Worm (Caenorhabditis elegans) whole organism, L1 larva: ENCODE measurements around the gene F36H5.10.

Experiments
- C04F5.9 ChIP-seq: sonication (generic microtip); optimal IDR thresholded peaks from 2 replicates; lab custom pipeline; 2016; ENCODE audit warnings: missing genetic modification characterization, missing compliant biosample characterization
- C16A3.4 ChIP-seq: fragments of 150-350 bp; optimal IDR thresholded peaks from 2 replicates; lab custom pipeline; 2014; ENCODE audit warnings: missing biosample characterization, missing genetic modification characterization
- Y116A8C.19 ChIP-seq: sonication (generic microtip); optimal IDR thresholded peaks from 2 replicates; lab custom pipeline; 2016; ENCODE audit warnings: missing compliant biosample characterization, missing genetic modification characterization, borderline replicate concordance
- aha-1 ChIP-seq: fragments of 150-350 bp; optimal IDR thresholded peaks from 2 replicates; lab custom pipeline; 2014; ENCODE audit warnings: missing biosample characterization, missing genetic modification characterization
- ceh-82 ChIP-seq, 3 experiments: fragments of 150-350 bp in 1 of 3; sonication (generic microtip) in 2 of 3; optimal IDR thresholded peaks; 2 replicates each; lab custom pipeline; 2014 to 2017; ENCODE audit warnings: missing biosample characterization in 3 of 3, missing genetic modification characterization in 3 of 3
- dpl-1 ChIP-seq, 3 experiments: fragments of 150-350 bp in 2 of 3; sonication (generic microtip) in 1 of 3; optimal IDR thresholded peaks; 2 replicates each; lab custom pipeline; 2014 to 2017; ENCODE audit warnings: missing biosample characterization in 3 of 3, missing genetic modification characterization in 3 of 3, missing genetic modification reagents in 3 of 3
- efl-1 ChIP-seq, 4 experiments: fragments of 150-350 bp; optimal IDR thresholded peaks in 3 of 4; peaks in 1 of 4; 1 replicate in 1 of 4; 2 replicates in 3 of 4; lab custom pipeline; 2014; ENCODE audit warnings: missing biosample characterization in 2 of 4, missing genetic modification characterization in 2 of 4, missing genetic modification reagents in 2 of 4
- efl-3 ChIP-seq: fragments of 200-800 bp; sonication (Bioruptor generic); optimal IDR thresholded peaks from 2 replicates; lab custom pipeline; 2018; ENCODE audit warnings: mild to moderate bottlenecking, missing genetic modification characterization, missing compliant biosample characterization
- egl-13 ChIP-seq: sonication (generic microtip); optimal IDR thresholded peaks from 2 replicates; lab custom pipeline; 2016; ENCODE audit warnings: missing genotype, missing genetic modification reagents, missing genetic modification characterization, missing compliant biosample characterization
- egl-27 ChIP-seq, 2 experiments: fragments of 150-350 bp in 1 of 2; sonication (generic microtip); optimal IDR thresholded peaks; 3 replicates each; lab custom pipeline; 2017 to 2018; ENCODE audit warnings: missing biosample characterization in 2 of 2, missing genetic modification characterization in 2 of 2, missing genetic modification reagents in 2 of 2
- fkh-10 ChIP-seq: sonication (generic microtip); optimal IDR thresholded peaks from 2 replicates; lab custom pipeline; 2017; ENCODE audit warnings: missing biosample characterization, missing genetic modification reagents, missing genetic modification characterization
- fos-1 ChIP-seq: fragments of 150-350 bp; optimal IDR thresholded peaks from 2 replicates; lab custom pipeline; 2014; ENCODE audit warnings: missing biosample characterization, missing genetic modification characterization
- grh-1 ChIP-seq: fragments of 200-800 bp; sonication (Bioruptor generic); IDR thresholded peaks from 2 replicates; pipeline ENCODE4 v1.3.6; 2022; ENCODE audit warnings: missing genetic modification reagents, missing genetic modification characterization, missing compliant biosample characterization
- hlh-17 ChIP-seq: fragments of 200-800 bp; sonication (Bioruptor generic); optimal IDR thresholded peaks from 2 replicates; lab custom pipeline; 2018; ENCODE audit warnings: missing genetic modification characterization, mild to moderate bottlenecking, missing compliant biosample characterization, moderate library complexity, borderline replicate concordance
- hpl-2 ChIP-seq: fragments of 150-350 bp; optimal IDR thresholded peaks from 2 replicates; lab custom pipeline; 2014; ENCODE audit warnings: missing biosample characterization, missing genetic modification reagents, missing genetic modification characterization
- lin-14 ChIP-seq: fragments of 200-800 bp; sonication (Bioruptor generic); optimal IDR thresholded peaks from 2 replicates; lab custom pipeline; 2018; ENCODE audit warnings: mild to moderate bottlenecking, missing genetic modification characterization, moderate library complexity, missing compliant biosample characterization
- lin-35 ChIP-seq, 2 experiments: fragments of 150-350 bp; optimal IDR thresholded peaks; 2 replicates each; lab custom pipeline; 2014; ENCODE audit warnings: missing biosample characterization in 2 of 2, missing genetic modification characterization in 2 of 2, missing genetic modification reagents in 2 of 2
- mdl-1 ChIP-seq, 2 experiments: fragments of 150-350 bp; optimal IDR thresholded peaks; 2 replicates each; lab custom pipeline; 2014 to 2017; ENCODE audit warnings: missing biosample characterization in 2 of 2, missing genetic modification characterization in 2 of 2, inconsistent platforms in 1 of 2
- nhr-20 ChIP-seq: sonication (generic microtip); optimal IDR thresholded peaks from 2 replicates; lab custom pipeline; 2016; ENCODE audit warnings: mild to moderate bottlenecking, missing genetic modification characterization, missing compliant biosample characterization
- nhr-84 ChIP-seq: sonication (generic microtip); optimal IDR thresholded peaks from 2 replicates; lab custom pipeline; 2017; ENCODE audit warnings: missing biosample characterization, missing genetic modification characterization
- nhr-85 ChIP-seq: sonication (generic microtip); peaks from one replicate; lab custom pipeline; 2016; ENCODE audit warnings: missing genetic modification characterization, inconsistent platforms, missing compliant biosample characterization
- nhr-90 ChIP-seq: sonication (generic microtip); optimal IDR thresholded peaks from 2 replicates; lab custom pipeline; 2016; ENCODE audit warnings: mild to moderate bottlenecking, missing genetic modification characterization, missing compliant biosample characterization; ENCODE audit not compliant: poor library complexity
- pag-3 ChIP-seq: sonication (generic microtip); optimal IDR thresholded peaks from 2 replicates; lab custom pipeline; 2017; ENCODE audit warnings: missing genetic modification characterization, mild to moderate bottlenecking, missing compliant biosample characterization, antibody characterized with exemption, borderline replicate concordance; ENCODE audit not compliant: insufficient read depth
- rnt-1 ChIP-seq: sonication (generic microtip); optimal IDR thresholded peaks from 2 replicates; lab custom pipeline; 2016; ENCODE audit warnings: mild to moderate bottlenecking, missing genetic modification characterization, moderate library complexity, missing compliant biosample characterization
- snu-23 ChIP-seq: sonication (generic microtip); optimal IDR thresholded peaks from 2 replicates; lab custom pipeline; 2016; ENCODE audit warnings: missing genetic modification characterization, missing compliant biosample characterization
- sox-4 ChIP-seq: sonication (generic microtip); optimal IDR thresholded peaks from 2 replicates; lab custom pipeline; 2016; ENCODE audit warnings: missing genetic modification characterization, missing compliant biosample characterization
- sptf-1 ChIP-seq: fragments of 150-350 bp; optimal IDR thresholded peaks from 2 replicates; lab custom pipeline; 2014; ENCODE audit warnings: missing biosample characterization, missing genetic modification characterization
- sup-37 ChIP-seq: fragments of 200-800 bp; sonication (Bioruptor generic); optimal IDR thresholded peaks from 2 replicates; lab custom pipeline; 2018; ENCODE audit warnings: mild to moderate bottlenecking, missing genetic modification characterization, missing compliant biosample characterization
- swsn-7 ChIP-seq: sonication (generic microtip); optimal IDR thresholded peaks from 2 replicates; lab custom pipeline; 2016; ENCODE audit warnings: missing genetic modification characterization, missing compliant biosample characterization
- tlp-1 ChIP-seq: fragments of 150-350 bp; optimal IDR thresholded peaks from 2 replicates; lab custom pipeline; 2014; ENCODE audit warnings: missing biosample characterization, missing genetic modification characterization
- unc-130 ChIP-seq: fragments of 150-350 bp; optimal IDR thresholded peaks from 2 replicates; lab custom pipeline; 2017; ENCODE audit warnings: missing biosample characterization, missing genetic modification characterization, inconsistent platforms
- unc-30 ChIP-seq: sonication (generic microtip); optimal IDR thresholded peaks from 2 replicates; lab custom pipeline; 2017; ENCODE audit warnings: missing biosample characterization, missing genetic modification characterization
- unc-86 ChIP-seq: sonication (generic microtip); optimal IDR thresholded peaks from 2 replicates; lab custom pipeline; 2016; ENCODE audit warnings: missing genetic modification characterization, missing compliant biosample characterization
- unc-98 ChIP-seq: fragments of 200-800 bp; sonication (Bioruptor generic); IDR thresholded peaks from 2 replicates; pipeline ENCODE4 v1.3.6; 2022; ENCODE audit warnings: missing genetic modification characterization, missing compliant biosample characterization
- ztf-11 ChIP-seq, 2 experiments: sonication (generic microtip); optimal IDR thresholded peaks; 2 replicates each; lab custom pipeline; 2016 to 2017; ENCODE audit warnings: missing genetic modification characterization in 2 of 2, missing biosample characterization in 1 of 2, missing compliant biosample characterization in 1 of 2

Gene F36H5.10

ce11 chrII:1735145-1735544 lies 22.0 kb upstream of the F36H5.10 start:
- TF ChIP-seq tlp-1 (tag; lab: Kevin White, UChicago) (no peak), unc-98 (no peak), sptf-1 (no peak), hpl-2 (GFP tag; lab: Kevin White, UChicago) (no peak), egl-27 (tag; optimal IDR thresholded peaks at IDR 0.05; lab: Kevin White, UChicago) (no peak), swsn-7 (tag; lab: Kevin White, UChicago) (no peak), Y116A8C.19 (tag; lab: Kevin White, UChicago) (no peak), grh-1 (GFP tag; lab: Robert Waterston, UW) (no peak), unc-130 (tag; lab: Kevin White, UChicago) (no peak), unc-86 (tag; lab: Kevin White, UChicago) (no peak)

ce11 chrII:1736353-1736752 lies 20.8 kb upstream of the F36H5.10 start, which contains the start of gene ceh-83:
Gene ceh-83, minus strand, starts transcription at chrII:1736533.
- TF ChIP-seq sox-4 (no peak), snu-23 (GFP tag; lab: Kevin White, UChicago) (no peak), egl-27 (tag; optimal IDR thresholded peaks at IDR 0.05; lab: Kevin White, UChicago) (no peak), nhr-85 (tag; lab: Kevin White, UChicago) (peak; percentile 59), efl-1 (optimal IDR thresholded peaks at IDR 0.05; lab: Kevin White, UChicago) (peak; percentile 57 to 68), efl-1 (GFP tag; optimal IDR thresholded peaks at IDR 0.05 in 1 of 2; lab: Kevin White, UChicago) (peak; percentile 36 to 94), rnt-1 (tag; lab: Kevin White, UChicago) (peak; percentile 50), efl-3 (GFP tag; lab: Kevin White, UChicago) (no peak), dpl-1 (GFP tag; optimal IDR thresholded peaks at IDR 0.05; lab: Kevin White, UChicago) (peak in 2 of 3 experiments; percentile 16 to 34), nhr-20 (peak; percentile 19), lin-35 (GFP tag; optimal IDR thresholded peaks at IDR 0.05; lab: Kevin White, UChicago) (peak; percentile 2 to 64), fos-1 (tag; lab: Kevin White, UChicago) (no peak), lin-14 (GFP tag; lab: Kevin White, UChicago) (peak; percentile 80)

- TF ChIP-seq efl-3 (GFP tag; lab: Kevin White, UChicago), result no peak
- no peak for TF ChIP-seq unc-98
- no peak for TF ChIP-seq nhr-90
- TF ChIP-seq C16A3.4 (tag; lab: Kevin White, UChicago), result no peak
- TF ChIP-seq ztf-11 (tag; optimal IDR thresholded peaks at IDR 0.05; lab: Kevin White, UChicago), result no peak
- no peak for TF ChIP-seq grh-1 (GFP tag; lab: Robert Waterston, UW)
- no peak for TF ChIP-seq aha-1 (tag; lab: Kevin White, UChicago)
- no peak for TF ChIP-seq pag-3 (tag; lab: Kevin White, UChicago)
- no peak for TF ChIP-seq fkh-10 (GFP tag; lab: Kevin White, UChicago)
- no peak for TF ChIP-seq sup-37 (GFP tag; lab: Kevin White, UChicago)
- TF ChIP-seq egl-13, result no peak
- TF ChIP-seq efl-1 (optimal IDR thresholded peaks at IDR 0.05; lab: Kevin White, UChicago), result no peak
- TF ChIP-seq efl-1 (GFP tag; optimal IDR thresholded peaks at IDR 0.05 in 1 of 2; lab: Kevin White, UChicago), result no peak
- no peak for TF ChIP-seq nhr-84 (tag; lab: Kevin White, UChicago)
- TF ChIP-seq nhr-20, result no peak
- no peak for TF ChIP-seq snu-23 (GFP tag; lab: Kevin White, UChicago)
- no peak for TF ChIP-seq unc-30
- no peak for TF ChIP-seq mdl-1 (tag; optimal IDR thresholded peaks at IDR 0.05; lab: Kevin White, UChicago)
- no peak for TF ChIP-seq ceh-82 (tag; optimal IDR thresholded peaks at IDR 0.05; lab: Kevin White, UChicago)
- no peak for TF ChIP-seq C04F5.9
Measured at ce11 chrII:1738844-1739243, 18.3 kb upstream of the F36H5.10 start, which contains the start of the genes irld-9 and irld-33. Gene irld-9, minus strand, starts transcription at chrII:1738944. Gene irld-33, plus strand, starts transcription at chrII:1739052.

ce11 chrII:1741248-1741647 lies 15.9 kb upstream of the F36H5.10 start, which contains the start of gene K07G6.1:
Gene K07G6.1, plus strand, starts transcription at chrII:1741548.
- TF ChIP-seq unc-86 (tag; lab: Kevin White, UChicago) (no peak), hlh-17 (GFP tag; lab: Kevin White, UChicago) (no peak), efl-1 (optimal IDR thresholded peaks at IDR 0.05; lab: Kevin White, UChicago) (no peak), efl-1 (GFP tag; optimal IDR thresholded peaks at IDR 0.05 in 1 of 2; lab: Kevin White, UChicago) (peak in 1 of 2 experiments; percentile 26), ztf-11 (tag; optimal IDR thresholded peaks at IDR 0.05; lab: Kevin White, UChicago) (no peak)
